Worm (Caenorhabditis elegans): ENCODE results near the gene nas-1.

nas-1 gene

DNA sequence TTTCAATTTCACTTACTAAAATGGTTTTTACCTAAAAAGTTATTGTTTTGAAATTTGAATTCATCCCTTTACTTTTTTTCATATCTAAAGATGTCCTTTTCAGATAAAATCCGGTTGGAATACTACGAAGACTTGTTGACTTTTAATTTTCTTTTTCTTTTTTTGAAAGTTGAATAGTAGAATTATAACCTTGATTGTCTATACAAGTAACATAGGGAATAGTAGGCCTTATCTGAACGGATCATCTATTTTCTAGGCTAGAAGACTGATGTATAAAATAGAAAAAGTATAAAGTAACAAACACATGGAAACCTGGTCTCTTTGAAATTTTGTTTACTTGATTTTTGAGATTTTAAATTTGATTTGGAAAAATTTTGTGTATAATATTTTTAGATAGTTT, 24.7 kb upstream of the nas-1 start:
- TF ChIP-seq Y48G9A.11 (GFP tag; IDR thresholded peaks at IDR 0.05) (no peak), ZK337.2 (GFP tag; IDR thresholded peaks at IDR 0.05) (no peak), mdt-29 (GFP tag; IDR thresholded peaks at IDR 0.05) (no peak), F10B5.3 (tag; optimal IDR thresholded peaks at IDR 0.05) (no peak), mes-2 (tag; optimal IDR thresholded peaks at IDR 0.05; ENCODE audit: poor library complexity, severe bottlenecking) (no peak), T26A8.4 (GFP tag; IDR thresholded peaks at IDR 0.05) (no peak), dmd-9 (GFP tag; IDR thresholded peaks at IDR 0.05) (no peak), T20F7.1 (GFP tag; optimal IDR thresholded peaks at IDR 0.05) (no peak)

DNA sequence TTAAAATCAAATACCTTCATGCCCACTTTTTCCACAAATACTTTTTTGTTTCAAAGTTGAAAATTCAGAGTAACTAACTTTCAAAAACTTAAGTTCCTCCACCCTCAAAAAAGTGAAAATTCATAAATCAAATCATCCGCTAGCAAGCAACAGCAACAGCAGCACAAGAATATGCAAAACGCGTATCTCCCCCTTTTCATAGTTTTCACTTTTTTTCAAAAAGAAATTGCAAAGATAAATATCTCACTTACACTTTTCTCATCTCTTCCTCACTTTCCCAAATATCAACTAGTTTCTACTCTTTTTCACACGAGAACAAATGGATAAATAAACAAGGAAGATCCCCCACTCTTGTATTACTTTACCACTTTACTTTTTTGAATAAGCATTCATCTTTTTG, 23.9 kb upstream of the nas-1 start:
- TF ChIP-seq lsy-2 (tag; optimal IDR thresholded peaks at IDR 0.05) (no peak), php-3 (GFP tag; IDR thresholded peaks at IDR 0.05) (no peak), ZK337.2 (GFP tag; IDR thresholded peaks at IDR 0.05) (no peak), hlh-11 (tag; optimal IDR thresholded peaks at IDR 0.05) (no peak), spr-3 (GFP tag; optimal IDR thresholded peaks at IDR 0.05) (no peak), snpc-1.2 (GFP tag; IDR thresholded peaks at IDR 0.05) (no peak), duxl-1 (tag; optimal IDR thresholded peaks at IDR 0.05; ENCODE audit: poor library complexity) (no peak), ama-1 (optimal IDR thresholded peaks at IDR 0.05) (no peak), zip-2 (tag; optimal IDR thresholded peaks at IDR 0.05) (no peak)

DNA sequence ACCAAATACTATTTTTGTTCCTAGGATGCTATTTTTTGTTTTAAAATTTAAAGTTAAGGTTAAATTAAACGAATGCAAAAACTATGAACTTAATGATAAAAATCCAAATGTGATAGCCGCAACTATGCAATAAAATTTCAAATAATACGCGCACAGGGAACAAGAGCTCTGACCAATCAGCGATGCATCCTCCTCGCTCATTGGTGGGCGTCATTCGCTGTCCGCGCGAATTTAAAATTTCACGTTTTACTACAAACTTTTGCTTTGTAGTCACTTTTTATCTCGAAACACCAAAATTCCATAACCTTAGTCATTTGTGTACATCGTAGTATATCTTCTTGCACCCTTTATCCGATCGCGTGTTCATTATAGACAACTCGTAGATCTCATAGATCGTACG, 22.4 kb upstream of the nas-1 start:
- no peak for TF ChIP-seq lin-13 (GFP tag; optimal IDR thresholded peaks at IDR 0.05)
- no peak for TF ChIP-seq attf-4 (tag; optimal IDR thresholded peaks at IDR 0.05)
- TF ChIP-seq hlh-11 (tag; optimal IDR thresholded peaks at IDR 0.05) = no peak
- no peak for TF ChIP-seq madf-5 (GFP tag; IDR thresholded peaks at IDR 0.05)
- TF ChIP-seq unc-130 (GFP tag; optimal IDR thresholded peaks at IDR 0.05) = no peak
- TF ChIP-seq daf-12 (tag; optimal IDR thresholded peaks at IDR 0.05) = no peak
- TF ChIP-seq nhr-28 (tag; optimal IDR thresholded peaks at IDR 0.05) = no peak
- TF ChIP-seq F37D6.2 (tag; optimal IDR thresholded peaks at IDR 0.05) = no peak
- TF ChIP-seq daf-16 (GFP tag; optimal IDR thresholded peaks at IDR 0.05) = no peak
- TF ChIP-seq daf-16 (tag; optimal IDR thresholded peaks at IDR 0.05) = no peak
- TF ChIP-seq F10B5.3 (tag; optimal IDR thresholded peaks at IDR 0.05) = no peak
- no peak for TF ChIP-seq ztf-11 (tag; optimal IDR thresholded peaks at IDR 0.05)
- TF ChIP-seq duxl-1 (tag; optimal IDR thresholded peaks at IDR 0.05; ENCODE audit: poor library complexity) = no peak
- TF ChIP-seq tag-97 (GFP tag; IDR thresholded peaks at IDR 0.05) = no peak

DNA sequence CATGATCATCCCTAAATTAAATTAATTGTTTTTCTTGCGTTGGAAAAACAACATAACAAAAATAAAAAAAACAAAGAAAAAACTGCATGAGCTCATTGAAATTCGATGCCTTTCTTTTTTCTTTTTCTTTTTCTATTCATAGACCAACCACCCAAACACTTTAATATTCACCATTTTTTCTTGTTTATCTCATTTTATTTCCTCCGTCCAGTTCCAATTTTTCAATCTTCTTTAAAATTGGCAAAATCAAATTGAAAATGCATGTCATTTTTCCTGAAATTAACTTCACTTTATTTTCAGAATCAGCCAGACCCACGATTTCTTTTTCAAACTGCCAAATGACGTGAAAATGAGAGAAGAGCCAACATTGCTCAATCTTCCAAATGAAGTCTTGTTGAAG, 19.8 kb upstream of the nas-1 start, which contains the start of gene T03F6.4:
TSS of gene T03F6.4 (plus strand) at position 301 of the 400 bp plus-strand sequence.
- TF ChIP-seq zfp-2 (tag; optimal IDR thresholded peaks at IDR 0.05) (no peak), arid-1 (GFP tag; conservative IDR thresholded peaks at IDR 0.05) (no peak), F37D6.2 (tag; optimal IDR thresholded peaks at IDR 0.05) (no peak), aly-2 (tag; optimal IDR thresholded peaks at IDR 0.05) (no peak), ctbp-1 (GFP tag; IDR thresholded peaks at IDR 0.05) (no peak), unc-39 (tag; optimal IDR thresholded peaks at IDR 0.05) (no peak), madf-9 (GFP tag; conservative IDR thresholded peaks at IDR 0.05) (no peak)

DNA sequence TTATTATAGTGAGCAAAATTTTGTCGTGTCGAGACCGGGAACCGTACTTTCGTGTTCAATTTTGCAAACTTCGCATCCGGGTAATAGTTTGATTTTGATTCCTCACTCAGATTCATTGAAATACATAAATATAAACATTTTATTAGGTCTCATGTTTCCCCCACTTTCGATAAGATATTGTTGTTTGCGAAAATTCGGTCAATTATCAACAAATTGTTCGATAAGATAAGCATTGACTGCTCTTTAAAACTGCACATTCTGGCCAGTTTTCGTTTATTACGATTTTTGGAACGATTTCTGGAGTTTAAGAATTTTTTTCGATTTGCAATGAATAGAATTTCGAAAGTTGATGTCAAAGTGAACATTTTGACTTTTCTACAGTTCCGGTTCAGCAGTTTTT, 17.0 kb upstream of the nas-1 start:
- peak; percentile 60 for TF ChIP-seq pqm-1 (tag; optimal IDR thresholded peaks at IDR 0.05)
- TF ChIP-seq zip-11 (GFP tag; IDR thresholded peaks at IDR 0.05) = no peak
- TF ChIP-seq nhr-10 (tag; optimal IDR thresholded peaks at IDR 0.05) = no peak
- peak; percentile 31 for TF ChIP-seq nhr-28 (tag; optimal IDR thresholded peaks at IDR 0.05)
- TF ChIP-seq dpl-1 (GFP tag; optimal IDR thresholded peaks at IDR 0.05) = no peak
- TF ChIP-seq hlh-30 (tag; optimal IDR thresholded peaks at IDR 0.05; ENCODE audit: insufficient read depth) = no peak
- no peak for TF ChIP-seq spr-1 (tag; optimal IDR thresholded peaks at IDR 0.05)
- no peak for TF ChIP-seq dmd-8 (GFP tag; IDR thresholded peaks at IDR 0.05)
- TF ChIP-seq dve-1 (tag; optimal IDR thresholded peaks at IDR 0.05; ENCODE audit: insufficient read depth) = peak; percentile 47
- peak; percentile 66; the same call in 1 of the 2 replicates for TF ChIP-seq php-3 (GFP tag; IDR thresholded peaks at IDR 0.05)
- TF ChIP-seq daf-19 (GFP tag; conservative IDR thresholded peaks at IDR 0.05) = no peak
- peak; percentile 23; the same call in 1 of the 2 replicates for TF ChIP-seq dmd-6 (GFP tag; IDR thresholded peaks at IDR 0.05)
- no peak for TF ChIP-seq set-16 (GFP tag; IDR thresholded peaks at IDR 0.05)
- no peak for TF ChIP-seq daf-16 (GFP tag; optimal IDR thresholded peaks at IDR 0.05)
- peak; percentile 89 for TF ChIP-seq daf-16 (tag; optimal IDR thresholded peaks at IDR 0.05)
- TF ChIP-seq aly-2 (tag; optimal IDR thresholded peaks at IDR 0.05) = no peak

Data from whole organism, L4 larva.